Fruit fly (Drosophila melanogaster): ENCODE data around the gene CG42402.
"Not testable (repeated sequence)": the region's sequence is repeated elsewhere in the genome, so short reads cannot be mapped to it uniquely, and the experiment has no call there.

CG42402 gene

dm6 chr3R:4077658-4078057 lies at the start of gene CG42402:
CG42402 (plus strand) TSS chr3R:4077939.
- TF ChIP-seq CG10631 (GFP tag; optimal IDR thresholded peaks at IDR 0.05) (no peak), CG8119 (GFP tag; IDR thresholded peaks at IDR 0.05) (no peak), CG11294 (GFP tag; IDR thresholded peaks at IDR 0.05) (no peak), CG8319 (GFP tag; optimal IDR thresholded peaks at IDR 0.05) (no peak), net (GFP tag; optimal IDR thresholded peaks at IDR 0.05) (no peak), Blimp-1 (GFP tag; optimal IDR thresholded peaks at IDR 0.05) (no peak), OdsH (GFP tag; optimal IDR thresholded peaks at IDR 0.05) (no peak), cyc (GFP tag; optimal IDR thresholded peaks at IDR 0.05) (no peak), Ets21C (GFP tag; optimal IDR thresholded peaks at IDR 0.05) (no peak), CG3032 (tag; optimal IDR thresholded peaks at IDR 0.05) (no peak), Eip78C (GFP tag) (no peak), vri (GFP tag; optimal IDR thresholded peaks at IDR 0.05) (no peak), Hr39 (GFP tag; optimal IDR thresholded peaks at IDR 0.05) (no peak), CG1621 (tag; optimal IDR thresholded peaks at IDR 0.05) (no peak)

- no peak for TF ChIP-seq Hr4 (GFP tag; optimal IDR thresholded peaks at IDR 0.05)
- no peak for TF ChIP-seq CG10669 (GFP tag; optimal IDR thresholded peaks at IDR 0.05)
- no peak for TF ChIP-seq CG34406 (GFP tag; optimal IDR thresholded peaks at IDR 0.05)
- no peak for TF ChIP-seq achi (GFP tag; optimal IDR thresholded peaks at IDR 0.05)
- TF ChIP-seq CG3032 (tag; optimal IDR thresholded peaks at IDR 0.05) = no peak
- no peak for TF ChIP-seq CG6854 (GFP tag; optimal IDR thresholded peaks at IDR 0.05)
- TF ChIP-seq Eip78C (GFP tag) = no peak
- no peak for TF ChIP-seq Lpt (GFP tag; optimal IDR thresholded peaks at IDR 0.05)
- TF ChIP-seq Ets96B (tag; optimal IDR thresholded peaks at IDR 0.05) = no peak
- no peak for TF ChIP-seq salr (GFP tag; optimal IDR thresholded peaks at IDR 0.05)
- no peak for TF ChIP-seq Gug (GFP tag; IDR thresholded peaks at IDR 0.05)
- TF ChIP-seq CG6808 (GFP tag; optimal IDR thresholded peaks at IDR 0.05) = no peak
These were observed 4.0 kb downstream of the CG42402 start for dm6 chr3R:4081746-4082145.

dm6 chr3R:4083805-4084204 lies 6.1 kb downstream of the CG42402 start:
- TF ChIP-seq Sox102F (GFP tag; optimal IDR thresholded peaks at IDR 0.05) = no peak

dm6 chr3R:4126142-4126541 lies 48.4 kb downstream of the CG42402 start, which contains the start of gene Gfat1:
Gfat1 (plus strand) TSS chr3R:4126442.
- TF ChIP-seq CG11294 (GFP tag; IDR thresholded peaks at IDR 0.05); CG6854 (GFP tag; optimal IDR thresholded peaks at IDR 0.05); esn (GFP tag; optimal IDR thresholded peaks at IDR 0.05): not testable (repeated sequence)

- TF ChIP-seq svp (GFP tag) (peak; percentile 4), Blimp-1 (GFP tag; optimal IDR thresholded peaks at IDR 0.05) (peak; percentile 68), Eip93F (GFP tag; optimal IDR thresholded peaks at IDR 0.05) (no peak), Eip78C (GFP tag) (peak; percentile 35), ss (GFP tag; optimal IDR thresholded peaks at IDR 0.05) (peak in 1 of 2 experiments; percentile 1)
These were observed 49.8 kb downstream of the CG42402 start for dm6 chr3R:4127505-4127904.

- no peak for TF ChIP-seq spab (GFP tag; optimal IDR thresholded peaks at IDR 0.05)
- TF ChIP-seq eg (GFP tag; IDR thresholded peaks at IDR 0.05) = no peak
- TF ChIP-seq Hr39 (GFP tag; optimal IDR thresholded peaks at IDR 0.05) = no peak
- no peak for TF ChIP-seq CG9139 (GFP tag; optimal IDR thresholded peaks at IDR 0.05)
- no peak for TF ChIP-seq CG11902 (GFP tag; optimal IDR thresholded peaks at IDR 0.05)
- TF ChIP-seq Eip93F (GFP tag; optimal IDR thresholded peaks at IDR 0.05) = no peak
- TF ChIP-seq CG11294 (GFP tag; IDR thresholded peaks at IDR 0.05) = no peak
- no peak for TF ChIP-seq Eip75B (GFP tag; optimal IDR thresholded peaks at IDR 0.05)
- TF ChIP-seq CG6808 (GFP tag; optimal IDR thresholded peaks at IDR 0.05) = no peak
- TF ChIP-seq vri (GFP tag; optimal IDR thresholded peaks at IDR 0.05) = no peak
- TF ChIP-seq svp (GFP tag) = no peak
- no peak for TF ChIP-seq CG7368 (GFP tag; optimal IDR thresholded peaks at IDR 0.05)
- TF ChIP-seq Met (GFP tag; optimal IDR thresholded peaks at IDR 0.05) = no peak
- TF ChIP-seq acj6 (GFP tag; optimal IDR thresholded peaks at IDR 0.05) = no peak
- TF ChIP-seq CG34406 (GFP tag; optimal IDR thresholded peaks at IDR 0.05) = no peak
- no peak for TF ChIP-seq lz (GFP tag; optimal IDR thresholded peaks at IDR 0.05)
These were observed 50.6 kb downstream of the CG42402 start for dm6 chr3R:4128337-4128736.

All from whole organism, prepupa.